Worm (Caenorhabditis elegans): ENCODE measurements around the gene egl-20.

The egl-20 gene

ce11 chrIV:9795250-9795649, 20.1 kb downstream of the egl-20 start:
- TF ChIP-seq lin-32 (GFP tag; optimal IDR thresholded peaks at IDR 0.05), result no peak
- no peak for TF ChIP-seq unc-62 (GFP tag; optimal IDR thresholded peaks at IDR 0.05)
- TF ChIP-seq mep-1 (tag; optimal IDR thresholded peaks at IDR 0.05), result no peak
- TF ChIP-seq unc-120 (tag; optimal IDR thresholded peaks at IDR 0.05; ENCODE audit: poor library complexity, severe bottlenecking), result no peak
- TF ChIP-seq sptf-1 (tag; optimal IDR thresholded peaks at IDR 0.05), result no peak
- TF ChIP-seq nhr-2 (tag; optimal IDR thresholded peaks at IDR 0.05), result no peak
- no peak for TF ChIP-seq mls-2 (tag; optimal IDR thresholded peaks at IDR 0.05)
- no peak for TF ChIP-seq ceh-83 (GFP tag; optimal IDR thresholded peaks at IDR 0.05)
- TF ChIP-seq ham-2 (GFP tag; optimal IDR thresholded peaks at IDR 0.05), result no peak
- TF ChIP-seq drap-1 (GFP tag; optimal IDR thresholded peaks at IDR 0.05), result no peak
- no peak for TF ChIP-seq nhr-237 (tag; optimal IDR thresholded peaks at IDR 0.05)
- no peak for TF ChIP-seq flh-1 (GFP tag; optimal IDR thresholded peaks at IDR 0.05)
- no peak for TF ChIP-seq M03D4.4 (tag; optimal IDR thresholded peaks at IDR 0.05)
- TF ChIP-seq blmp-1 (tag; optimal IDR thresholded peaks at IDR 0.05), result no peak
- TF ChIP-seq ztf-11 (tag; optimal IDR thresholded peaks at IDR 0.05), result no peak
- no peak for TF ChIP-seq hlh-1 (tag; optimal IDR thresholded peaks at IDR 0.05)

ce11 chrIV:9790708-9791107, 24.6 kb downstream of the egl-20 start:
- TF ChIP-seq M03D4.4 (tag; optimal IDR thresholded peaks at IDR 0.05) (no peak), unc-62 (GFP tag; optimal IDR thresholded peaks at IDR 0.05) (no peak), mab-5 (tag; optimal IDR thresholded peaks at IDR 0.05) (no peak), zip-8 (tag; optimal IDR thresholded peaks at IDR 0.05) (no peak), hlh-1 (tag; optimal IDR thresholded peaks at IDR 0.05) (no peak), mls-2 (tag; optimal IDR thresholded peaks at IDR 0.05) (no peak), ham-2 (GFP tag; optimal IDR thresholded peaks at IDR 0.05) (no peak), lin-13 (tag; optimal IDR thresholded peaks at IDR 0.05) (no peak), elt-3 (tag; optimal IDR thresholded peaks at IDR 0.05) (no peak), drap-1 (GFP tag; optimal IDR thresholded peaks at IDR 0.05) (no peak)

- TF ChIP-seq mep-1 (tag; optimal IDR thresholded peaks at IDR 0.05) (no peak), lsy-2 (tag; optimal IDR thresholded peaks at IDR 0.05) (no peak), mls-2 (tag; optimal IDR thresholded peaks at IDR 0.05) (no peak), zip-8 (tag; optimal IDR thresholded peaks at IDR 0.05) (no peak), lin-32 (GFP tag; optimal IDR thresholded peaks at IDR 0.05) (no peak), unc-120 (tag; optimal IDR thresholded peaks at IDR 0.05; ENCODE audit: poor library complexity, severe bottlenecking) (no peak)
These were observed 25.8 kb downstream of the egl-20 start, which contains the start of gene T13F2.4 for ce11 chrIV:9789496-9789895. TSS of gene T13F2.4 (plus strand) at chrIV:9789796.

ce11 chrIV:9784689-9785088, 30.6 kb downstream of the egl-20 start, which contains the start of gene sre-4:
TSS of gene sre-4 (minus strand) at chrIV:9784789.
- TF ChIP-seq ham-2 (GFP tag; optimal IDR thresholded peaks at IDR 0.05) (no peak), nhr-28 (tag; optimal IDR thresholded peaks at IDR 0.05) (no peak), tbx-8 (GFP tag; optimal IDR thresholded peaks at IDR 0.05) (no peak), drap-1 (GFP tag; optimal IDR thresholded peaks at IDR 0.05) (no peak), blmp-1 (tag; optimal IDR thresholded peaks at IDR 0.05) (no peak), mab-5 (tag; optimal IDR thresholded peaks at IDR 0.05) (no peak), unc-120 (tag; optimal IDR thresholded peaks at IDR 0.05; ENCODE audit: poor library complexity, severe bottlenecking) (no peak), mep-1 (tag; optimal IDR thresholded peaks at IDR 0.05) (no peak), elt-3 (tag; optimal IDR thresholded peaks at IDR 0.05) (no peak), ceh-83 (GFP tag; optimal IDR thresholded peaks at IDR 0.05) (no peak), ces-1 (GFP tag; optimal IDR thresholded peaks at IDR 0.05) (no peak), flh-1 (GFP tag; optimal IDR thresholded peaks at IDR 0.05) (no peak), nhr-12 (tag; optimal IDR thresholded peaks at IDR 0.05) (no peak), lin-32 (GFP tag; optimal IDR thresholded peaks at IDR 0.05) (no peak), ceh-43 (GFP tag; optimal IDR thresholded peaks at IDR 0.05) (no peak), pha-4 (tag; optimal IDR thresholded peaks at IDR 0.05) (no peak), sem-2 (GFP tag; optimal IDR thresholded peaks at IDR 0.05) (no peak), hlh-1 (tag; optimal IDR thresholded peaks at IDR 0.05) (no peak), unc-39 (tag; optimal IDR thresholded peaks at IDR 0.05) (no peak), zip-8 (tag; optimal IDR thresholded peaks at IDR 0.05) (no peak)

- TF ChIP-seq blmp-1 (tag; optimal IDR thresholded peaks at IDR 0.05) (no peak), nhr-28 (tag; optimal IDR thresholded peaks at IDR 0.05) (no peak), lsy-2 (tag; optimal IDR thresholded peaks at IDR 0.05) (no peak), flh-1 (GFP tag; optimal IDR thresholded peaks at IDR 0.05) (no peak), ceh-43 (GFP tag; optimal IDR thresholded peaks at IDR 0.05) (no peak), nhr-237 (tag; optimal IDR thresholded peaks at IDR 0.05) (no peak), mab-5 (tag; optimal IDR thresholded peaks at IDR 0.05) (no peak), unc-39 (tag; optimal IDR thresholded peaks at IDR 0.05) (no peak), zip-8 (tag; optimal IDR thresholded peaks at IDR 0.05) (no peak), ceh-83 (GFP tag; optimal IDR thresholded peaks at IDR 0.05) (no peak), ham-2 (GFP tag; optimal IDR thresholded peaks at IDR 0.05) (no peak), cnd-1 (tag; optimal IDR thresholded peaks at IDR 0.05) (no peak), nhr-2 (tag; optimal IDR thresholded peaks at IDR 0.05) (no peak), sem-2 (GFP tag; optimal IDR thresholded peaks at IDR 0.05) (no peak)
These were observed 37.3 kb downstream of the egl-20 start, which contains the start of gene T13F2.6 for ce11 chrIV:9778016-9778415. TSS of gene T13F2.6 (plus strand) at chrIV:9778321.

All from whole organism, mixed stage, embryonic.